Fruit fly (Drosophila melanogaster) whole organism, embryonic: ENCODE data around the gene FucTD.

ENCODE experiments used
- Asciz ChIP-seq: fragments of 200-800 bp; sonication (Bioruptor generic); optimal IDR thresholded peaks from 2 replicates; lab custom pipeline; 2017; ENCODE audit warnings: missing biosample characterization, mild to moderate bottlenecking, missing genetic modification characterization, missing genetic modification reagents
- Atf6 ChIP-seq: fragments of 200-800 bp; sonication (Bioruptor generic); IDR thresholded peaks from 2 replicates; pipeline ENCODE4 v1.3.6; 2022; ENCODE audit warnings: missing biosample characterization, missing genetic modification characterization
- Awh ChIP-seq: fragments of 200-800 bp; sonication (Bioruptor generic); IDR thresholded peaks from 2 replicates; pipeline ENCODE4, ENCODE4 v1.3.6; 2022; ENCODE audit warnings: missing biosample characterization, missing genetic modification characterization
- Bdp1 ChIP-seq: fragments of 200-800 bp; sonication (Bioruptor generic); optimal IDR thresholded peaks from 3 replicates; lab custom pipeline; 2016; ENCODE audit warnings: missing biosample characterization, missing genetic modification characterization
- BtbVII ChIP-seq: fragments of 200-800 bp; sonication (Bioruptor generic); optimal IDR thresholded peaks from 3 replicates; lab custom pipeline; 2017; ENCODE audit warnings: missing biosample characterization, mild to moderate bottlenecking, missing genetic modification characterization
- C15 ChIP-seq: fragments of 200-800 bp; sonication (Bioruptor generic); IDR thresholded peaks from 3 replicates; pipeline ENCODE4 v1.3.6; 2022; ENCODE audit warnings: missing biosample characterization, missing genetic modification characterization
- CG10431 ChIP-seq: fragments of 200-800 bp; sonication (Bioruptor generic); optimal IDR thresholded peaks from 3 replicates; lab custom pipeline; 2018; ENCODE audit warnings: missing biosample characterization, mild to moderate bottlenecking, missing genetic modification characterization
- CG10979 ChIP-seq: fragments of 200-800 bp; sonication (Bioruptor generic); optimal IDR thresholded peaks from 2 replicates; lab custom pipeline; 2018; ENCODE audit warnings: missing biosample characterization, mild to moderate bottlenecking, missing genetic modification characterization, moderate library complexity
- CG11398 ChIP-seq: fragments of 200-800 bp; sonication (Bioruptor generic); optimal IDR thresholded peaks from 2 replicates; lab custom pipeline; 2016; ENCODE audit warnings: missing biosample characterization, missing genetic modification characterization
- CG11696 ChIP-seq: fragments of 200-800 bp; sonication (Bioruptor generic); IDR thresholded peaks from 2 replicates; pipeline ENCODE4 v1.3.6; 2022; ENCODE audit warnings: missing biosample characterization, missing genetic modification characterization
- CG12155 ChIP-seq: fragments of 200-800 bp; sonication (Bioruptor generic); optimal IDR thresholded peaks from 3 replicates; lab custom pipeline; 2016; ENCODE audit warnings: missing biosample characterization, missing genetic modification characterization
- CG14014 ChIP-seq: fragments of 200-800 bp; sonication (Bioruptor generic); IDR thresholded peaks from 2 replicates; pipeline ENCODE4 v1.3.6; 2022; ENCODE audit warnings: missing biosample characterization, missing genetic modification characterization
- CG14441 ChIP-seq: fragments of 200-800 bp; sonication (Bioruptor generic); IDR thresholded peaks from 2 replicates; pipeline ENCODE4 v1.3.6; 2022; ENCODE audit warnings: missing biosample characterization, missing genetic modification characterization
- CG15479 ChIP-seq: fragments of 200-800 bp; sonication (Bioruptor generic); optimal IDR thresholded peaks from 3 replicates; lab custom pipeline; 2019; ENCODE audit warnings: missing biosample characterization, mild to moderate bottlenecking, missing genetic modification characterization, moderate library complexity
- CG15514 ChIP-seq: fragments of 200-800 bp; sonication (Bioruptor generic); optimal IDR thresholded peaks from 3 replicates; lab custom pipeline; 2017; ENCODE audit warnings: missing biosample characterization, missing genetic modification characterization, mild to moderate bottlenecking, moderate library complexity, missing genetic modification reagents
- CG1603 ChIP-seq: fragments of 200-800 bp; sonication (Bioruptor generic); optimal IDR thresholded peaks from 2 replicates; lab custom pipeline; 2019; ENCODE audit warnings: missing biosample characterization, mild to moderate bottlenecking, missing genetic modification characterization, moderate library complexity
- CG17328 ChIP-seq: fragments of 200-800 bp; sonication (Bioruptor generic); IDR thresholded peaks from 2 replicates; pipeline ENCODE4 v1.3.6; 2022; ENCODE audit warnings: missing biosample characterization, missing genetic modification characterization
- CG18011 ChIP-seq: fragments of 200-800 bp; sonication (Bioruptor generic); optimal IDR thresholded peaks from 2 replicates; lab custom pipeline; 2017; ENCODE audit warnings: missing biosample characterization, missing genetic modification characterization, mild to moderate bottlenecking, moderate library complexity, missing genotype
- CG2889 ChIP-seq: fragments of 200-800 bp; sonication (Bioruptor generic); IDR thresholded peaks from 3 replicates; pipeline ENCODE4 v1.3.6; 2022; ENCODE audit warnings: missing biosample characterization, missing genetic modification characterization
- CG30431 ChIP-seq: fragments of 200-800 bp; sonication (Bioruptor generic); optimal IDR thresholded peaks from 2 replicates; lab custom pipeline; 2017; ENCODE audit warnings: missing biosample characterization, missing genetic modification characterization
- CG31224 ChIP-seq: fragments of 200-800 bp; sonication (Bioruptor generic); IDR thresholded peaks from 2 replicates; pipeline ENCODE4 v1.3.6; 2022; ENCODE audit warnings: missing biosample characterization, missing genetic modification characterization
- CG32772 ChIP-seq: fragments of 200-800 bp; sonication (Bioruptor generic); IDR thresholded peaks from 2 replicates; pipeline ENCODE4 v1.3.6; 2022; ENCODE audit warnings: missing biosample characterization, missing genetic modification characterization
- CG33557 ChIP-seq: fragments of 200-800 bp; sonication (Bioruptor generic); optimal IDR thresholded peaks from 2 replicates; lab custom pipeline; 2019; ENCODE audit warnings: missing biosample characterization, mild to moderate bottlenecking, missing genetic modification characterization, moderate library complexity
- CG3838 ChIP-seq: fragments of 200-800 bp; sonication (Bioruptor generic); optimal IDR thresholded peaks from 3 replicates; lab custom pipeline; 2016; ENCODE audit warnings: missing biosample characterization, missing genetic modification characterization
- CG4854 ChIP-seq: fragments of 200-800 bp; sonication (Bioruptor generic); optimal IDR thresholded peaks from 2 replicates; lab custom pipeline; 2016; ENCODE audit warnings: missing biosample characterization, missing genetic modification characterization, inconsistent platforms
- CG7372 ChIP-seq: fragments of 200-800 bp; sonication (Bioruptor generic); IDR thresholded peaks from 2 replicates; pipeline ENCODE4 v1.3.6; 2022; ENCODE audit warnings: missing biosample characterization, missing genetic modification characterization
- CG7556 ChIP-seq: fragments of 200-800 bp; sonication (Bioruptor generic); optimal IDR thresholded peaks from 2 replicates; lab custom pipeline; 2017; ENCODE audit warnings: missing biosample characterization, mild to moderate bottlenecking, missing genetic modification characterization
- CG7745 ChIP-seq: fragments of 200-800 bp; sonication (Bioruptor generic); optimal IDR thresholded peaks from 2 replicates; lab custom pipeline; 2018; ENCODE audit warnings: missing biosample characterization, mild to moderate bottlenecking, missing genetic modification characterization, moderate library complexity
- CG8359 ChIP-seq: fragments of 200-800 bp; sonication (Bioruptor generic); optimal IDR thresholded peaks from 2 replicates; lab custom pipeline; 2017; ENCODE audit warnings: missing biosample characterization, mild to moderate bottlenecking, missing genetic modification characterization, borderline replicate concordance
- CG8944 ChIP-seq: fragments of 200-800 bp; sonication (Bioruptor generic); optimal IDR thresholded peaks from 3 replicates; lab custom pipeline; 2016; ENCODE audit warnings: missing biosample characterization, missing genetic modification characterization
- Dfd ChIP-seq, 2 experiments: fragments of >200 bp; optimal IDR thresholded peaks; 2 replicates each; lab custom pipeline; 2017; ENCODE audit warnings: missing biosample characterization in 2 of 2, missing genetic modification characterization in 2 of 2
- Ets65A ChIP-seq: fragments of 200-800 bp; sonication (Bioruptor generic); peaks from one replicate; lab custom pipeline; 2016; ENCODE audit warnings: missing biosample characterization, missing genetic modification characterization
- GATAe ChIP-seq: fragments of 200-800 bp; sonication (Bioruptor generic); conservative IDR thresholded peaks from 2 replicates; pipeline ENCODE4 v1.3.6; 2022; ENCODE audit warnings: missing biosample characterization, missing genetic modification characterization
- Gug ChIP-seq: fragments of 200-800 bp; sonication (Bioruptor generic); IDR thresholded peaks from 4 replicates; pipeline ENCODE4 v1.3.6; 2022; ENCODE audit warnings: missing biosample characterization, missing genetic modification characterization
- H15 ChIP-seq: fragments of 200-800 bp; sonication (Bioruptor generic); IDR thresholded peaks from 3 replicates; pipeline ENCODE4 v1.3.6; 2022; ENCODE audit warnings: missing biosample characterization, missing genetic modification characterization
- HLH54F ChIP-seq: fragments of 200-800 bp; sonication (Bioruptor generic); optimal IDR thresholded peaks from 3 replicates; lab custom pipeline; 2016; ENCODE audit warnings: missing biosample characterization, missing genetic modification characterization
- HmgD ChIP-seq: fragments of 200-800 bp; sonication (Bioruptor generic); optimal IDR thresholded peaks from 3 replicates; lab custom pipeline; 2016; ENCODE audit warnings: missing biosample characterization, missing genetic modification characterization
- NK7.1 ChIP-seq: fragments of 200-800 bp; sonication (Bioruptor generic); optimal IDR thresholded peaks from 3 replicates; lab custom pipeline; 2016; ENCODE audit warnings: missing biosample characterization, missing genetic modification characterization
- Neu2 ChIP-seq: fragments of 200-800 bp; sonication (Bioruptor generic); optimal IDR thresholded peaks from 3 replicates; lab custom pipeline; 2016; ENCODE audit warnings: missing biosample characterization, missing genetic modification characterization, borderline replicate concordance
- Usf ChIP-seq: fragments of 200-800 bp; sonication (Bioruptor generic); optimal IDR thresholded peaks from 2 replicates; lab custom pipeline; 2017; ENCODE audit warnings: missing genotype, missing biosample characterization, missing genetic modification characterization
- amos ChIP-seq: fragments of 200-800 bp; sonication (Bioruptor generic); IDR thresholded peaks from 2 replicates; pipeline ENCODE4 v1.3.6; 2022; ENCODE audit warnings: missing biosample characterization, missing genetic modification characterization; ENCODE audit not compliant: partially characterized antibody
- crc ChIP-seq: fragments of 200-800 bp; sonication (Bioruptor generic); optimal IDR thresholded peaks from 2 replicates; lab custom pipeline; 2016; ENCODE audit warnings: missing biosample characterization, missing genetic modification characterization
- da ChIP-seq: fragments of 200-800 bp; sonication (Bioruptor generic); optimal IDR thresholded peaks from 2 replicates; lab custom pipeline; 2016; ENCODE audit warnings: missing biosample characterization, missing genetic modification characterization
- exex ChIP-seq: fragments of 200-800 bp; sonication (Bioruptor generic); optimal IDR thresholded peaks from 4 replicates; lab custom pipeline; 2018; ENCODE audit warnings: missing biosample characterization, mild to moderate bottlenecking, missing genetic modification characterization, moderate library complexity
- jumu ChIP-seq: fragments of 200-800 bp; sonication (Bioruptor generic); optimal IDR thresholded peaks from 3 replicates; lab custom pipeline; 2016; ENCODE audit warnings: missing biosample characterization, missing genetic modification characterization
- ken ChIP-seq: fragments of 200-800 bp; sonication (Bioruptor generic); IDR thresholded peaks from 3 replicates; pipeline ENCODE4 v1.3.6; 2022; ENCODE audit warnings: missing biosample characterization, missing genetic modification characterization
- lola ChIP-seq, 3 experiments: fragments of >200 bp in 2 of 3; fragments of 200-800 bp in 1 of 3; sonication (Bioruptor generic) in 1 of 3; optimal IDR thresholded peaks; 2 replicates each; lab custom pipeline; 2017 to 2019; ENCODE audit warnings: missing biosample characterization in 3 of 3, missing genetic modification characterization in 3 of 3, mild to moderate bottlenecking in 1 of 3, moderate library complexity in 1 of 3
- maf-S ChIP-seq: fragments of 200-800 bp; sonication (Bioruptor generic); optimal IDR thresholded peaks from 2 replicates; lab custom pipeline; 2016; ENCODE audit warnings: missing biosample characterization, missing genetic modification characterization
- row ChIP-seq: fragments of 200-800 bp; sonication (Bioruptor generic); IDR thresholded peaks from 3 replicates; pipeline ENCODE4 v1.3.6; 2022; ENCODE audit warnings: missing biosample characterization, missing genetic modification characterization
- sens ChIP-seq: fragments of 200-800 bp; sonication (Bioruptor generic); peaks from one replicate; lab custom pipeline; 2016; ENCODE audit warnings: missing biosample characterization, missing genetic modification characterization
- sima ChIP-seq: fragments of 200-800 bp; sonication (Bioruptor generic); optimal IDR thresholded peaks from 2 replicates; lab custom pipeline; 2016; ENCODE audit warnings: missing biosample characterization, missing genetic modification characterization
- sqz ChIP-seq: fragments of 200-800 bp; sonication (Bioruptor generic); optimal IDR thresholded peaks from 3 replicates; lab custom pipeline; 2018; ENCODE audit warnings: missing biosample characterization, mild to moderate bottlenecking, missing genetic modification characterization
- unpg ChIP-seq: fragments of 200-800 bp; sonication (Bioruptor generic); optimal IDR thresholded peaks from 3 replicates; lab custom pipeline; 2018; ENCODE audit warnings: missing biosample characterization, mild to moderate bottlenecking, missing genetic modification characterization, moderate library complexity

FucTD gene

DNA sequence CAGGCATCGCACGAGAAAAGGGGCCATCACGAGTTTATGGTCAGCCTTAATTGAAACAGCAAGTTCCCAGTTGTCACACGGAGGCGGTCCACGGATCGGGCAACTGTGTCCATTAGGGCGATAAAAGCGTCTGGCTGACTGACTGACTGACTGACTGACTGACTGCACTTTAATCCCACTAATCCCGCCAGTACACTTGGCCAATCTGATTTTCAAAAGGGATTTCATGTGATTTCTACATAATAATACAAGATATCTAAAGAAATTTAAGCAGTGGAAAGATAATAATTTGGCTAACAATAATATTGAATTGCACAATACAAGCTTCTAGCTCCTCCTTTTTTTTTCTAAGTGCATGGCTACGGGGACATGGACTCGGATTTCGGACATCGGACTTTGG, 26.3 kb downstream of the FucTD start (continued):
- TF ChIP-seq Bdp1 (GFP tag; lab: Kevin White, UChicago) (no peak), CG11398 (GFP tag; lab: Kevin White, UChicago) (no peak), CG18011 (GFP tag; lab: Kevin White, UChicago) (no peak), HmgD (GFP tag; lab: Kevin White, UChicago) (no peak), lola (GFP tag; optimal IDR thresholded peaks at IDR 0.05; lab: Kevin White, UChicago) (no peak), CG33557 (no peak), CG17328 (peak; percentile 24; the same call in 1 of the 2 replicates), CG32772 (GFP tag; lab: Robert Waterston, UW) (0 out of 2 replicates have a peak, but pooled peaks have one; percentile 7), CG14441 (GFP tag; lab: Robert Waterston, UW) (no peak), jumu (GFP tag; lab: Kevin White, UChicago) (no peak), Atf6 (GFP tag; lab: Robert Waterston, UW) (no peak), CG7745 (tag; lab: Kevin White, UChicago) (no peak), Usf (GFP tag; lab: Kevin White, UChicago) (no peak), CG8359 (no peak), HLH54F (no peak), H15 (GFP tag; lab: Robert Waterston, UW) (0 out of 3 replicates have a peak, but pooled peaks have one; percentile 11), Gug (GFP tag; lab: Robert Waterston, UW) (no peak; the same call in 3 of the 4 replicates), Ets65A (no peak), sqz (GFP tag; lab: Kevin White, UChicago) (no peak), CG3838 (GFP tag; lab: Kevin White, UChicago) (no peak), CG8944 (GFP tag; lab: Kevin White, UChicago) (no peak), CG15479 (GFP tag; lab: Kevin White, UChicago) (no peak), CG1603 (tag; lab: Kevin White, UChicago) (peak; percentile 35), Awh (peak; percentile 12; the same call in 1 of the 2 replicates), NK7.1 (no peak), exex (tag; lab: Kevin White, UChicago) (no peak), CG12155 (GFP tag; lab: Kevin White, UChicago) (no peak), CG15514 (GFP tag; lab: Kevin White, UChicago) (no peak), unpg (GFP tag; lab: Kevin White, UChicago) (peak; percentile 14), CG2889 (GFP tag; lab: Robert Waterston, UW) (no peak), CG11696 (no peak), CG10431 (no peak), CG10979 (tag; lab: Kevin White, UChicago) (peak; percentile 29), da (GFP tag; lab: Kevin White, UChicago) (no peak), CG14014 (GFP tag; lab: Robert Waterston, UW) (no peak)

dm6 chr3L:1442906-1443305, 26.9 kb downstream of the FucTD start:
- TF ChIP-seq CG7372 (GFP tag; lab: Robert Waterston, UW) (peak; percentile 84), amos (GFP tag; lab: Robert Waterston, UW) (no peak), crc (GFP tag; lab: Kevin White, UChicago) (peak; percentile 26), CG4854 (no peak), sima (GFP tag; lab: Kevin White, UChicago) (peak; percentile 38), C15 (no peak; the same call in 2 of the 3 replicates), CG31224 (no peak), Dfd (GFP tag; optimal IDR thresholded peaks at IDR 0.05; lab: Kevin White, UChicago) (no peak), ken (GFP tag; lab: Robert Waterston, UW) (peak; percentile 83), Asciz (GFP tag; lab: Kevin White, UChicago) (peak; percentile 83), GATAe (no peak), CG7556 (GFP tag; lab: Kevin White, UChicago) (peak; percentile 76), maf-S (GFP tag; lab: Kevin White, UChicago) (no peak), CG30431 (GFP tag; lab: Kevin White, UChicago) (peak; percentile 88), Neu2 (no peak), sens (GFP tag; lab: Kevin White, UChicago) (peak; percentile 99), jumu (GFP tag; lab: Kevin White, UChicago) (peak; percentile 75), row (GFP tag; lab: Robert Waterston, UW) (peak; percentile 87), BtbVII (GFP tag; lab: Kevin White, UChicago) (no peak)
